Fruit fly (Drosophila melanogaster) whole organism, embryonic: ENCODE data around the gene CG15818.

Experiments used
- ATbp ChIP-seq: fragments of 200-800 bp; sonication (Bioruptor generic); optimal IDR thresholded peaks from 2 replicates; lab custom pipeline; 2017; ENCODE audit warnings: missing biosample characterization, mild to moderate bottlenecking, missing genetic modification characterization, missing genetic modification reagents
- Ada2b ChIP-seq: fragments of 200-800 bp; sonication (Bioruptor generic); IDR thresholded peaks from 2 replicates; pipeline ENCODE4 v1.3.6; 2022; ENCODE audit warnings: missing biosample characterization, missing genetic modification characterization
- C15 ChIP-seq: fragments of 200-800 bp; sonication (Bioruptor generic); IDR thresholded peaks from 3 replicates; pipeline ENCODE4 v1.3.6; 2022; ENCODE audit warnings: missing biosample characterization, missing genetic modification characterization
- CG10979 ChIP-seq: fragments of 200-800 bp; sonication (Bioruptor generic); optimal IDR thresholded peaks from 2 replicates; lab custom pipeline; 2018; ENCODE audit warnings: missing biosample characterization, mild to moderate bottlenecking, missing genetic modification characterization, moderate library complexity
- CG11504 ChIP-seq: fragments of 200-800 bp; sonication (Bioruptor generic); optimal IDR thresholded peaks from 3 replicates; lab custom pipeline; 2019; ENCODE audit warnings: missing biosample characterization, mild to moderate bottlenecking, missing genetic modification characterization, moderate library complexity
- CG12391 ChIP-seq: fragments of 200-800 bp; sonication (Bioruptor generic); optimal IDR thresholded peaks from 3 replicates; lab custom pipeline; 2018; ENCODE audit warnings: missing biosample characterization, mild to moderate bottlenecking, missing genetic modification characterization, moderate library complexity
- CG13296 ChIP-seq: fragments of 200-800 bp; sonication (Bioruptor generic); optimal IDR thresholded peaks from 3 replicates; lab custom pipeline; 2018; ENCODE audit warnings: missing biosample characterization, mild to moderate bottlenecking, missing genetic modification characterization
- CG17328 ChIP-seq: fragments of 200-800 bp; sonication (Bioruptor generic); IDR thresholded peaks from 2 replicates; pipeline ENCODE4 v1.3.6; 2022; ENCODE audit warnings: missing biosample characterization, missing genetic modification characterization
- CG1832 ChIP-seq: fragments of 200-800 bp; sonication (Bioruptor generic); optimal IDR thresholded peaks from 2 replicates; lab custom pipeline; 2017; ENCODE audit warnings: missing biosample characterization, mild to moderate bottlenecking, missing genetic modification characterization, inconsistent platforms
- CG2116 ChIP-seq: fragments of 200-800 bp; sonication (Bioruptor generic); optimal IDR thresholded peaks from 3 replicates; lab custom pipeline; 2018; ENCODE audit warnings: missing biosample characterization, mild to moderate bottlenecking, missing genetic modification characterization
- CG2199 ChIP-seq: fragments of 200-800 bp; sonication (Bioruptor generic); IDR thresholded peaks from 3 replicates; pipeline ENCODE4 v1.3.6; 2022; ENCODE audit warnings: missing biosample characterization, missing genetic modification characterization
- CG2678 ChIP-seq: fragments of 200-800 bp; sonication (Bioruptor generic); optimal IDR thresholded peaks from 3 replicates; lab custom pipeline; 2019; ENCODE audit warnings: missing biosample characterization, mild to moderate bottlenecking, missing genetic modification characterization, moderate library complexity
- CG2889 ChIP-seq: fragments of 200-800 bp; sonication (Bioruptor generic); IDR thresholded peaks from 3 replicates; pipeline ENCODE4 v1.3.6; 2022; ENCODE audit warnings: missing biosample characterization, missing genetic modification characterization
- CG31224 ChIP-seq: fragments of 200-800 bp; sonication (Bioruptor generic); IDR thresholded peaks from 2 replicates; pipeline ENCODE4 v1.3.6; 2022; ENCODE audit warnings: missing biosample characterization, missing genetic modification characterization
- CG4328 ChIP-seq: fragments of 200-800 bp; sonication (Bioruptor generic); optimal IDR thresholded peaks from 3 replicates; lab custom pipeline; 2017; ENCODE audit warnings: missing biosample characterization, missing genetic modification reagents, missing genetic modification characterization
- CG6654 ChIP-seq: fragments of 200-800 bp; sonication (Bioruptor generic); optimal IDR thresholded peaks from 2 replicates; lab custom pipeline; 2017; ENCODE audit warnings: missing biosample characterization, mild to moderate bottlenecking, missing genetic modification characterization
- CG6854 ChIP-seq: fragments of 200-800 bp; sonication (Bioruptor generic); optimal IDR thresholded peaks from 3 replicates; lab custom pipeline; 2017; ENCODE audit warnings: missing biosample characterization, mild to moderate bottlenecking, missing genetic modification characterization
- CG7745 ChIP-seq: fragments of 200-800 bp; sonication (Bioruptor generic); optimal IDR thresholded peaks from 2 replicates; lab custom pipeline; 2018; ENCODE audit warnings: missing biosample characterization, mild to moderate bottlenecking, missing genetic modification characterization, moderate library complexity
- CG8924 ChIP-seq: fragments of 200-800 bp; optimal IDR thresholded peaks from 3 replicates; lab custom pipeline; 2019; ENCODE audit warnings: missing biosample characterization, mild to moderate bottlenecking, missing genetic modification characterization, moderate library complexity
- CG9932 ChIP-seq: fragments of 200-800 bp; sonication (Bioruptor generic); IDR thresholded peaks from 2 replicates; pipeline ENCODE4 v1.3.6; 2022; ENCODE audit warnings: missing biosample characterization, missing genetic modification characterization
- CTCF ChIP-seq: fragments of 200-800 bp; sonication (Bioruptor generic); optimal IDR thresholded peaks from 2 replicates; lab custom pipeline; 2017; ENCODE audit warnings: missing biosample characterization, mild to moderate bottlenecking, missing genetic modification characterization, moderate library complexity
- D ChIP-seq, 2 experiments: fragments of 200-800 bp in 1 of 2; fragments of >200 bp in 1 of 2; sonication (Bioruptor generic) in 1 of 2; optimal IDR thresholded peaks; 2 replicates in 1 of 2; 3 replicates in 1 of 2; lab custom pipeline; 2017; ENCODE audit warnings: mild to moderate bottlenecking in 1 of 2, missing biosample characterization in 1 of 2, missing genetic modification characterization in 1 of 2, missing genetic modification reagents in 1 of 2
- Dad ChIP-seq: fragments of 200-800 bp; sonication (Bioruptor generic); optimal IDR thresholded peaks from 3 replicates; lab custom pipeline; 2016; ENCODE audit warnings: missing biosample characterization, missing genetic modification characterization
- Dek ChIP-seq: fragments of 200-800 bp; sonication (Bioruptor generic); optimal IDR thresholded peaks from 3 replicates; lab custom pipeline; 2019; ENCODE audit warnings: missing biosample characterization, mild to moderate bottlenecking, missing genetic modification characterization, moderate library complexity
- E2f2 ChIP-seq: fragments of 200-800 bp; sonication (Bioruptor generic); IDR thresholded peaks from 2 replicates; pipeline ENCODE4 v1.3.6; 2022; ENCODE audit warnings: missing biosample characterization, missing genetic modification characterization
- Elba2 ChIP-seq: fragments of 200-800 bp; sonication (Bioruptor generic); optimal IDR thresholded peaks from 3 replicates; lab custom pipeline; 2016; ENCODE audit warnings: missing biosample characterization, missing genetic modification characterization
- H2.0 ChIP-seq: fragments of 200-800 bp; sonication (Bioruptor generic); IDR thresholded peaks from 2 replicates; pipeline ENCODE4 v1.3.6; 2022; ENCODE audit warnings: missing biosample characterization, missing genetic modification characterization
- HLHmδ ChIP-seq: fragments of 200-800 bp; sonication (Bioruptor generic); optimal IDR thresholded peaks from 2 replicates; lab custom pipeline; 2018; ENCODE audit warnings: missing biosample characterization, mild to moderate bottlenecking, missing genetic modification characterization, moderate library complexity
- Hr3 ChIP-seq: fragments of 200-800 bp; sonication (Bioruptor generic); optimal IDR thresholded peaks from 3 replicates; lab custom pipeline; 2016; ENCODE audit warnings: missing biosample characterization, missing genetic modification characterization
- Hr78 ChIP-seq, 2 experiments: fragments of 200-800 bp in 1 of 2; fragments of >200 bp in 1 of 2; sonication (Bioruptor generic) in 1 of 2; optimal IDR thresholded peaks; 2 replicates each; lab custom pipeline; 2017 to 2019; ENCODE audit warnings: missing biosample characterization in 2 of 2, missing genetic modification characterization in 2 of 2, mild to moderate bottlenecking in 1 of 2, moderate library complexity in 1 of 2
- Jarid2 ChIP-seq: fragments of 200-800 bp; sonication (Bioruptor generic); optimal IDR thresholded peaks from 3 replicates; lab custom pipeline; 2017; ENCODE audit warnings: mild to moderate bottlenecking, missing biosample characterization, missing genetic modification reagents, missing genetic modification characterization
- MBD-R2 ChIP-seq: fragments of 200-800 bp; sonication (Bioruptor generic); IDR thresholded peaks from 2 replicates; pipeline ENCODE4 v1.3.6; 2022; ENCODE audit warnings: missing biosample characterization, missing genetic modification characterization
- Med ChIP-seq: fragments of 200-800 bp; sonication (Bioruptor generic); peaks from one replicate; lab custom pipeline; 2016; ENCODE audit warnings: missing biosample characterization, missing genetic modification characterization, mild to moderate bottlenecking, inconsistent platforms, moderate library complexity
- Oli ChIP-seq: fragments of 200-800 bp; sonication (Bioruptor generic); optimal IDR thresholded peaks from 2 replicates; lab custom pipeline; 2018; ENCODE audit warnings: missing biosample characterization, mild to moderate bottlenecking, missing genetic modification characterization, moderate library complexity
- Rfx ChIP-seq: fragments of 200-800 bp; sonication (Bioruptor generic); IDR thresholded peaks from 2 replicates; pipeline ENCODE4 v1.3.6; 2022; ENCODE audit warnings: missing biosample characterization, missing genetic modification characterization
- al ChIP-seq: fragments of 200-800 bp; sonication (Bioruptor generic); IDR thresholded peaks from 2 replicates; pipeline ENCODE4 v1.3.6; 2022; ENCODE audit warnings: missing biosample characterization, missing genetic modification characterization
- aop ChIP-seq: fragments of 200-800 bp; sonication (Bioruptor generic); IDR thresholded peaks from 2 replicates; pipeline ENCODE4 v1.3.6; 2022; ENCODE audit warnings: missing biosample characterization, missing genetic modification characterization
- ase ChIP-seq: fragments of 200-800 bp; sonication (Bioruptor generic); IDR thresholded peaks from 3 replicates; pipeline ENCODE4 v1.3.6; 2022; ENCODE audit warnings: missing biosample characterization, missing genetic modification characterization
- bbx ChIP-seq: fragments of 200-800 bp; sonication (Bioruptor generic); IDR thresholded peaks from 2 replicates; pipeline ENCODE4 v1.3.6; 2022; ENCODE audit warnings: missing biosample characterization, missing genetic modification characterization; ENCODE audit not compliant: partially characterized antibody
- bigmax ChIP-seq: fragments of 200-800 bp; sonication (Bioruptor generic); optimal IDR thresholded peaks from 2 replicates; lab custom pipeline; 2018; ENCODE audit warnings: missing biosample characterization, mild to moderate bottlenecking, missing genetic modification characterization
- ci ChIP-seq: fragments of 200-800 bp; sonication (Bioruptor generic); IDR thresholded peaks from 3 replicates; pipeline ENCODE4 v1.3.6; 2022; ENCODE audit warnings: missing biosample characterization, missing genetic modification characterization
- cwo ChIP-seq: fragments of 200-800 bp; sonication (Bioruptor generic); optimal IDR thresholded peaks from 3 replicates; lab custom pipeline; 2017; ENCODE audit warnings: missing biosample characterization, missing genetic modification characterization, mild to moderate bottlenecking, moderate library complexity, missing genetic modification reagents
- dan ChIP-seq: fragments of 200-800 bp; sonication (Bioruptor generic); IDR thresholded peaks from 2 replicates; pipeline ENCODE4 v1.3.6; 2022; ENCODE audit warnings: missing biosample characterization, missing genetic modification characterization
- pnt ChIP-seq: fragments of 200-800 bp; sonication (Bioruptor generic); optimal IDR thresholded peaks from 3 replicates; lab custom pipeline; 2016; ENCODE audit warnings: missing biosample characterization, missing genetic modification characterization
- sens-2 ChIP-seq: fragments of 200-800 bp; sonication (Bioruptor generic); IDR thresholded peaks from 2 replicates; pipeline ENCODE4 v1.3.6; 2022; ENCODE audit warnings: missing biosample characterization, missing genetic modification characterization
- slbo ChIP-seq: fragments of 200-800 bp; sonication (Bioruptor generic); IDR thresholded peaks from 2 replicates; pipeline ENCODE4 v1.3.6; 2022; ENCODE audit warnings: missing biosample characterization, missing genetic modification characterization
- tna ChIP-seq: fragments of 200-800 bp; sonication (Bioruptor generic); IDR thresholded peaks from 2 replicates; pipeline ENCODE4 v1.3.6; 2022; ENCODE audit warnings: missing biosample characterization, missing genetic modification characterization; ENCODE audit not compliant: partially characterized antibody
- usp ChIP-seq: fragments of >200 bp; optimal IDR thresholded peaks from 2 replicates; lab custom pipeline; 2017; ENCODE audit warnings: missing biosample characterization, missing genetic modification characterization

Gene CG15818

dm6 chr2L:7420305-7421287 lies 9.9 kb downstream of the CG15818 start (continued):
- peak; percentile 19 for TF ChIP-seq pnt
- TF ChIP-seq C15, result no peak; the same call in 2 of the 3 replicates
- TF ChIP-seq Jarid2 (GFP tag; lab: Kevin White, UChicago), result no peak
- TF ChIP-seq D (optimal IDR thresholded peaks at IDR 0.05; lab: Kevin White, UChicago), result no peak
- peak; percentile 30 for TF ChIP-seq D (GFP tag; optimal IDR thresholded peaks at IDR 0.05; lab: Kevin White, UChicago)
- peak; percentile 65 for TF ChIP-seq CG31224 (GFP tag; lab: Robert Waterston, UW)
- TF ChIP-seq ase (GFP tag; lab: Robert Waterston, UW), result 0 out of 3 replicates have a peak, but pooled peaks have one; percentile 13
- no peak for TF ChIP-seq Elba2 (GFP tag; lab: Kevin White, UChicago)
- peak; percentile 53 for TF ChIP-seq CG6854
- TF ChIP-seq Dek (tag; lab: Kevin White, UChicago), result peak; percentile 68
- peak; percentile 59 for TF ChIP-seq CG17328
- peak; percentile 61 for TF ChIP-seq H2.0 (GFP tag; lab: Robert Waterston, UW)
- no peak for TF ChIP-seq bbx (GFP tag; lab: Robert Waterston, UW)
- no peak for TF ChIP-seq usp (GFP tag; lab: Kevin White, UChicago)
- no peak for TF ChIP-seq dan (GFP tag; lab: Robert Waterston, UW)
- TF ChIP-seq E2f2 (GFP tag; lab: Robert Waterston, UW), result no peak; the same call in 1 of the 2 replicates
- TF ChIP-seq HLHmδ (GFP tag; lab: Kevin White, UChicago), result no peak
- TF ChIP-seq slbo, result peak; percentile 92
- no peak for TF ChIP-seq sens-2 (GFP tag; lab: Robert Waterston, UW)
- TF ChIP-seq Oli (tag; lab: Kevin White, UChicago), result peak; percentile 50
- peak; percentile 87 for TF ChIP-seq Rfx (GFP tag; lab: Robert Waterston, UW)
- no peak for TF ChIP-seq CTCF (GFP tag; lab: Kevin White, UChicago)
- TF ChIP-seq CG2116, result peak; percentile 7
- TF ChIP-seq aop (GFP tag; lab: Robert Waterston, UW), result no peak
- TF ChIP-seq CG7745 (tag; lab: Kevin White, UChicago), result no peak
- no peak for TF ChIP-seq CG4328 (GFP tag; lab: Kevin White, UChicago)
- peak; percentile 29 for TF ChIP-seq CG13296
- peak; percentile 57 for TF ChIP-seq ATbp (GFP tag; lab: Kevin White, UChicago)
- peak; percentile 73 for TF ChIP-seq cwo (GFP tag; lab: Kevin White, UChicago)
- TF ChIP-seq Hr3 (GFP tag; lab: Kevin White, UChicago), result peak; percentile 58
- TF ChIP-seq CG6654 (GFP tag; lab: Kevin White, UChicago), result no peak
- no peak for TF ChIP-seq Hr78 (GFP tag; optimal IDR thresholded peaks at IDR 0.05; lab: Kevin White, UChicago)
- TF ChIP-seq bigmax (GFP tag; lab: Kevin White, UChicago), result no peak
- TF ChIP-seq Med (GFP tag; lab: Kevin White, UChicago), result peak; percentile 94
- TF ChIP-seq CG12391 (tag; lab: Kevin White, UChicago), result peak; percentile 65
- TF ChIP-seq CG2889 (GFP tag; lab: Robert Waterston, UW), result peak; percentile 59; the same call in 1 of the 3 replicates
- TF ChIP-seq CG9932 (GFP tag; lab: Robert Waterston, UW), result peak; percentile 75
- TF ChIP-seq Dad (GFP tag; lab: Kevin White, UChicago), result no peak
- peak; percentile 81 for TF ChIP-seq ci (GFP tag; lab: Robert Waterston, UW)
- TF ChIP-seq al (GFP tag; lab: Robert Waterston, UW), result peak; percentile 67
- TF ChIP-seq CG2678 (tag; lab: Kevin White, UChicago), result peak; percentile 73
- peak; percentile 42; the same call in 1 of the 2 replicates for TF ChIP-seq MBD-R2 (GFP tag; lab: Robert Waterston, UW)
- peak; percentile 52 for TF ChIP-seq CG8924 (tag; lab: Kevin White, UChicago)
- TF ChIP-seq tna, result no peak
- peak; percentile 47 for TF ChIP-seq CG1832 (GFP tag; lab: Kevin White, UChicago)
- TF ChIP-seq CG10979 (tag; lab: Kevin White, UChicago), result peak; percentile 44
- peak; percentile 60 for TF ChIP-seq CG11504 (tag; lab: Kevin White, UChicago)
- TF ChIP-seq Ada2b, result peak; percentile 70
- TF ChIP-seq CG2199, result no peak
